Fruit fly (Drosophila melanogaster) whole organism, embryonic: Measurements from ENCODE around the gene CG1575.
A peak's percentile ranks its signal among the peaks of the same experiment; 100 is the strongest.

Experiments used
- ATbp ChIP-seq: fragments of 200-800 bp; sonication (Bioruptor generic); optimal IDR thresholded peaks from 2 replicates; lab custom pipeline; 2017; ENCODE audit warnings: missing biosample characterization, mild to moderate bottlenecking, missing genetic modification characterization, missing genetic modification reagents
- Adf1 ChIP-seq: fragments of 200-800 bp; sonication (Bioruptor generic); IDR thresholded peaks from 2 replicates; pipeline ENCODE4 v1.3.6; 2022; ENCODE audit warnings: missing biosample characterization, missing genetic modification characterization
- CG10147 ChIP-seq: fragments of 200-800 bp; sonication (Bioruptor generic); optimal IDR thresholded peaks from 2 replicates; lab custom pipeline; 2019; ENCODE audit warnings: missing biosample characterization, mild to moderate bottlenecking, missing genetic modification characterization, moderate library complexity
- CG10267 ChIP-seq: fragments of 200-800 bp; sonication (Bioruptor generic); optimal IDR thresholded peaks from 2 replicates; lab custom pipeline; 2018; ENCODE audit warnings: missing biosample characterization, mild to moderate bottlenecking, missing genetic modification characterization, moderate library complexity
- CG10543 ChIP-seq: fragments of 200-800 bp; sonication (Bioruptor generic); optimal IDR thresholded peaks from 3 replicates; lab custom pipeline; 2017; ENCODE audit warnings: missing biosample characterization, mild to moderate bottlenecking, missing genetic modification characterization, moderate library complexity
- CG11398 ChIP-seq: fragments of 200-800 bp; sonication (Bioruptor generic); optimal IDR thresholded peaks from 2 replicates; lab custom pipeline; 2016; ENCODE audit warnings: missing biosample characterization, missing genetic modification characterization
- CG12219 ChIP-seq: fragments of 200-800 bp; sonication (Bioruptor generic); optimal IDR thresholded peaks from 3 replicates; lab custom pipeline; 2018; ENCODE audit warnings: missing biosample characterization, mild to moderate bottlenecking, missing genetic modification characterization
- CG12299 ChIP-seq: fragments of 200-800 bp; sonication (Bioruptor generic); optimal IDR thresholded peaks from 2 replicates; lab custom pipeline; 2018; ENCODE audit warnings: missing biosample characterization, mild to moderate bottlenecking, missing genetic modification characterization
- CG12391 ChIP-seq: fragments of 200-800 bp; sonication (Bioruptor generic); optimal IDR thresholded peaks from 3 replicates; lab custom pipeline; 2018; ENCODE audit warnings: missing biosample characterization, mild to moderate bottlenecking, missing genetic modification characterization, moderate library complexity
- CG13296 ChIP-seq: fragments of 200-800 bp; sonication (Bioruptor generic); optimal IDR thresholded peaks from 3 replicates; lab custom pipeline; 2018; ENCODE audit warnings: missing biosample characterization, mild to moderate bottlenecking, missing genetic modification characterization
- CG14667 ChIP-seq: fragments of 200-800 bp; sonication (Bioruptor generic); IDR thresholded peaks from 2 replicates; pipeline ENCODE4 v1.3.6; 2022; ENCODE audit warnings: missing biosample characterization, missing genetic modification characterization
- CG14710 ChIP-seq: fragments of 200-800 bp; sonication (Bioruptor generic); optimal IDR thresholded peaks from 3 replicates; lab custom pipeline; 2019; ENCODE audit warnings: missing biosample characterization, mild to moderate bottlenecking, missing genetic modification characterization, moderate library complexity
- CG16815 ChIP-seq: fragments of 200-800 bp; sonication (Bioruptor generic); optimal IDR thresholded peaks from 3 replicates; lab custom pipeline; 2017; ENCODE audit warnings: missing biosample characterization, mild to moderate bottlenecking, missing genetic modification characterization
- CG30403 ChIP-seq: fragments of 200-800 bp; sonication (Bioruptor generic); optimal IDR thresholded peaks from 3 replicates; lab custom pipeline; 2016; ENCODE audit warnings: missing biosample characterization, missing genetic modification characterization
- CG31365 ChIP-seq: fragments of 200-800 bp; sonication (Bioruptor generic); optimal IDR thresholded peaks from 2 replicates; lab custom pipeline; 2018; ENCODE audit warnings: missing biosample characterization, mild to moderate bottlenecking, missing genetic modification characterization
- CG31441 ChIP-seq: fragments of 200-800 bp; sonication (Bioruptor generic); IDR thresholded peaks from 2 replicates; pipeline ENCODE4 v1.3.6; 2022; ENCODE audit warnings: missing biosample characterization, missing genetic modification characterization
- CG33213 ChIP-seq: fragments of 200-800 bp; sonication (Bioruptor generic); optimal IDR thresholded peaks from 3 replicates; lab custom pipeline; 2016; ENCODE audit warnings: missing biosample characterization, missing genetic modification characterization
- CG34376 ChIP-seq: fragments of 200-800 bp; sonication (Bioruptor generic); optimal IDR thresholded peaks from 2 replicates; lab custom pipeline; 2018; ENCODE audit warnings: missing biosample characterization, mild to moderate bottlenecking, missing genetic modification characterization
- CG7928 ChIP-seq: fragments of 200-800 bp; sonication (Bioruptor generic); optimal IDR thresholded peaks from 2 replicates; lab custom pipeline; 2017; ENCODE audit warnings: missing biosample characterization, mild to moderate bottlenecking, missing genetic modification characterization
- CG9876 ChIP-seq: fragments of 200-800 bp; sonication (Bioruptor generic); optimal IDR thresholded peaks from 2 replicates; lab custom pipeline; 2016; ENCODE audit warnings: missing biosample characterization, missing genetic modification characterization
- CTCF ChIP-seq: fragments of 200-800 bp; sonication (Bioruptor generic); optimal IDR thresholded peaks from 2 replicates; lab custom pipeline; 2017; ENCODE audit warnings: missing biosample characterization, mild to moderate bottlenecking, missing genetic modification characterization, moderate library complexity
- Dfd ChIP-seq, 2 experiments: fragments of >200 bp; optimal IDR thresholded peaks; 2 replicates each; lab custom pipeline; 2017; ENCODE audit warnings: missing biosample characterization in 2 of 2, missing genetic modification characterization in 2 of 2
- Dp ChIP-seq: fragments of 200-800 bp; sonication (Bioruptor generic); optimal IDR thresholded peaks from 2 replicates; lab custom pipeline; 2018; ENCODE audit warnings: missing biosample characterization, mild to moderate bottlenecking, missing genetic modification characterization, moderate library complexity
- Elba2 ChIP-seq: fragments of 200-800 bp; sonication (Bioruptor generic); optimal IDR thresholded peaks from 3 replicates; lab custom pipeline; 2016; ENCODE audit warnings: missing biosample characterization, missing genetic modification characterization
- HHEX ChIP-seq: fragments of 200-800 bp; sonication (Bioruptor generic); optimal IDR thresholded peaks from 3 replicates; lab custom pipeline; 2017; ENCODE audit warnings: missing biosample characterization, mild to moderate bottlenecking, missing genetic modification characterization, missing genetic modification reagents
- Hand ChIP-seq: fragments of 200-800 bp; sonication (Bioruptor generic); optimal IDR thresholded peaks from 2 replicates; lab custom pipeline; 2017; ENCODE audit warnings: mild to moderate bottlenecking, missing biosample characterization, missing genetic modification reagents, missing genetic modification characterization
- HmgZ ChIP-seq: fragments of 200-800 bp; sonication (Bioruptor generic); optimal IDR thresholded peaks from 2 replicates; lab custom pipeline; 2018; ENCODE audit warnings: missing biosample characterization, mild to moderate bottlenecking, missing genetic modification characterization
- Hsf ChIP-seq: fragments of 200-800 bp; sonication (Bioruptor generic); optimal IDR thresholded peaks from 3 replicates; lab custom pipeline; 2016; ENCODE audit warnings: missing biosample characterization, missing genetic modification characterization
- Oaz ChIP-seq: fragments of 200-800 bp; sonication (Bioruptor generic); IDR thresholded peaks from 2 replicates; pipeline ENCODE4 v1.3.6; 2022; ENCODE audit warnings: missing biosample characterization, missing genetic modification characterization
- Rfx ChIP-seq: fragments of 200-800 bp; sonication (Bioruptor generic); IDR thresholded peaks from 2 replicates; pipeline ENCODE4 v1.3.6; 2022; ENCODE audit warnings: missing biosample characterization, missing genetic modification characterization
- YL-1 ChIP-seq: fragments of 200-800 bp; sonication (Bioruptor generic); optimal IDR thresholded peaks from 3 replicates; lab custom pipeline; 2017; ENCODE audit warnings: missing biosample characterization, mild to moderate bottlenecking, missing genetic modification characterization
- ase ChIP-seq: fragments of 200-800 bp; sonication (Bioruptor generic); IDR thresholded peaks from 3 replicates; pipeline ENCODE4 v1.3.6; 2022; ENCODE audit warnings: missing biosample characterization, missing genetic modification characterization
- br ChIP-seq: fragments of >200 bp; optimal IDR thresholded peaks from 2 replicates; lab custom pipeline; 2017
- cad ChIP-seq: fragments of >200 bp; optimal IDR thresholded peaks from 2 replicates; lab custom pipeline; 2017; ENCODE audit warnings: missing biosample characterization, missing genetic modification characterization
- ci ChIP-seq: fragments of 200-800 bp; sonication (Bioruptor generic); IDR thresholded peaks from 3 replicates; pipeline ENCODE4 v1.3.6; 2022; ENCODE audit warnings: missing biosample characterization, missing genetic modification characterization
- da ChIP-seq: fragments of 200-800 bp; sonication (Bioruptor generic); optimal IDR thresholded peaks from 2 replicates; lab custom pipeline; 2016; ENCODE audit warnings: missing biosample characterization, missing genetic modification characterization
- dm ChIP-seq: fragments of 200-800 bp; sonication (Bioruptor generic); optimal IDR thresholded peaks from 3 replicates; lab custom pipeline; 2016; ENCODE audit warnings: missing biosample characterization, missing genetic modification characterization
- dmrt11E ChIP-seq: fragments of 200-800 bp; sonication (Bioruptor generic); optimal IDR thresholded peaks from 3 replicates; lab custom pipeline; 2018; ENCODE audit warnings: missing biosample characterization, mild to moderate bottlenecking, missing genetic modification characterization, moderate library complexity
- fu2 ChIP-seq: fragments of 200-800 bp; sonication (Bioruptor generic); optimal IDR thresholded peaks from 2 replicates; lab custom pipeline; 2016; ENCODE audit warnings: missing biosample characterization, missing genetic modification characterization
- hkb ChIP-seq, 2 experiments: fragments of 200-800 bp in 1 of 2; fragments of >200 bp in 1 of 2; sonication (Bioruptor generic) in 1 of 2; IDR thresholded peaks in 1 of 2; optimal IDR thresholded peaks in 1 of 2; 2 replicates each; pipeline versions ENCODE4 v1.3.6 to Lab custom; 2017 to 2022; ENCODE audit warnings: missing biosample characterization in 1 of 2, missing genetic modification characterization in 1 of 2
- ind ChIP-seq: fragments of 200-800 bp; sonication (Bioruptor generic); optimal IDR thresholded peaks from 3 replicates; lab custom pipeline; 2016; ENCODE audit warnings: missing biosample characterization, missing genetic modification characterization
- jigr1 ChIP-seq: fragments of 200-800 bp; sonication (Bioruptor generic); IDR thresholded peaks from 3 replicates; pipeline ENCODE4 v1.3.6; 2022; ENCODE audit warnings: missing biosample characterization, missing genetic modification characterization
- lab ChIP-seq: fragments of 200-800 bp; sonication (Bioruptor generic); optimal IDR thresholded peaks from 3 replicates; lab custom pipeline; 2017; ENCODE audit warnings: missing biosample characterization, missing genetic modification characterization, mild to moderate bottlenecking, moderate library complexity, missing genetic modification reagents
- lmd ChIP-seq: fragments of 200-800 bp; sonication (Bioruptor generic); IDR thresholded peaks from 2 replicates; pipeline ENCODE4 v1.3.6; 2022; ENCODE audit warnings: missing biosample characterization, missing genetic modification characterization
- nau ChIP-seq: fragments of 200-800 bp; sonication (Bioruptor generic); optimal IDR thresholded peaks from 3 replicates; lab custom pipeline; 2017; ENCODE audit warnings: missing biosample characterization, mild to moderate bottlenecking, missing genetic modification characterization, missing genetic modification reagents
- p53 ChIP-seq: fragments of 200-800 bp; sonication (Bioruptor generic); optimal IDR thresholded peaks from 2 replicates; lab custom pipeline; 2016; ENCODE audit warnings: missing biosample characterization, missing genetic modification characterization
- pum ChIP-seq: fragments of 200-800 bp; sonication (Bioruptor generic); optimal IDR thresholded peaks from 2 replicates; lab custom pipeline; 2016; ENCODE audit warnings: missing biosample characterization, missing genetic modification characterization
- pzg ChIP-seq: fragments of 200-800 bp; sonication (Bioruptor generic); optimal IDR thresholded peaks from 3 replicates; lab custom pipeline; 2018; ENCODE audit warnings: missing biosample characterization, mild to moderate bottlenecking, missing genetic modification characterization, moderate library complexity
- sd ChIP-seq: fragments of 200-800 bp; sonication (Bioruptor generic); optimal IDR thresholded peaks from 3 replicates; lab custom pipeline; 2018; ENCODE audit warnings: missing biosample characterization, mild to moderate bottlenecking, missing genetic modification characterization, moderate library complexity
- sens-2 ChIP-seq: fragments of 200-800 bp; sonication (Bioruptor generic); IDR thresholded peaks from 2 replicates; pipeline ENCODE4 v1.3.6; 2022; ENCODE audit warnings: missing biosample characterization, missing genetic modification characterization
- tll ChIP-seq, 2 experiments: fragments of 200-800 bp in 1 of 2; fragments of >200 bp in 1 of 2; sonication (Bioruptor generic) in 1 of 2; optimal IDR thresholded peaks; 2 replicates each; lab custom pipeline; 2017 to 2019; ENCODE audit warnings: missing biosample characterization in 2 of 2, missing genetic modification characterization in 2 of 2, mild to moderate bottlenecking in 1 of 2, moderate library complexity in 1 of 2

Gene CG1575

dm6 chrX:8157294-8157693, 40.5 kb downstream of the CG1575 start, which contains the start of the genes Traf6 and GIIIspla2 (continued):
- TF ChIP-seq ci (GFP tag; lab: Robert Waterston, UW) (peak; percentile 81), Hsf (GFP tag; lab: Kevin White, UChicago) (peak; percentile 70), Elba2 (GFP tag; lab: Kevin White, UChicago) (peak; percentile 68), pum (GFP tag; lab: Kevin White, UChicago) (peak; percentile 64), CG12391 (peak; percentile 83), CG12299 (tag; lab: Kevin White, UChicago) (peak; percentile 64), YL-1 (peak; percentile 19), HmgZ (tag; lab: Kevin White, UChicago) (peak; percentile 81), CG14710 (tag; lab: Kevin White, UChicago) (peak; percentile 84), lmd (GFP tag; lab: Robert Waterston, UW) (peak; percentile 82), Dp (GFP tag; lab: Kevin White, UChicago) (peak; percentile 54), pzg (GFP tag; lab: Kevin White, UChicago) (peak; percentile 67), CG33213 (GFP tag; lab: Kevin White, UChicago) (peak; percentile 68), CG11398 (GFP tag; lab: Kevin White, UChicago) (peak; percentile 47), CTCF (GFP tag; lab: Kevin White, UChicago) (peak; percentile 20), tll (GFP tag; optimal IDR thresholded peaks at IDR 0.05; lab: Kevin White, UChicago) (no peak), Rfx (GFP tag; lab: Robert Waterston, UW) (peak; percentile 87), CG14667 (peak; percentile 66), lab (GFP tag; lab: Kevin White, UChicago) (no peak), ATbp (peak; percentile 17), dmrt11E (tag; lab: Kevin White, UChicago) (peak; percentile 69), sd (tag; lab: Kevin White, UChicago) (no peak), CG10543 (GFP tag; lab: Kevin White, UChicago) (peak; percentile 78), cad (GFP tag; lab: Kevin White, UChicago) (no peak), p53 (GFP tag; lab: Kevin White, UChicago) (peak; percentile 40), HHEX (GFP tag; lab: Kevin White, UChicago) (peak; percentile 60), Dfd (GFP tag; optimal IDR thresholded peaks at IDR 0.05; lab: Kevin White, UChicago) (no peak), Oaz (no peak), jigr1 (GFP tag; lab: Robert Waterston, UW) (no peak), da (GFP tag; lab: Kevin White, UChicago) (peak; percentile 34), sens-2 (GFP tag; lab: Robert Waterston, UW) (no peak), CG30403 (GFP tag; lab: Kevin White, UChicago) (peak; percentile 79), ind (GFP tag; lab: Kevin White, UChicago) (peak; percentile 68), br (lab: Kevin White, UChicago) (no peak), CG9876 (GFP tag; lab: Kevin White, UChicago) (peak; percentile 13), CG13296 (GFP tag; lab: Kevin White, UChicago) (peak; percentile 67), dm (peak; percentile 77), CG10267 (tag; lab: Kevin White, UChicago) (peak; percentile 95), CG7928 (peak; percentile 28), hkb (optimal IDR thresholded peaks at IDR 0.05; lab: Kevin White, UChicago) (no peak), hkb (GFP tag; IDR thresholded peaks at IDR 0.05; lab: Robert Waterston, UW) (peak; percentile 71), ase (GFP tag; lab: Robert Waterston, UW) (peak; percentile 55; the same call in 1 of the 3 replicates), fu2 (GFP tag; lab: Kevin White, UChicago) (peak; percentile 78), CG31441 (GFP tag; lab: Robert Waterston, UW) (no peak; the same call in 1 of the 2 replicates), CG12219 (peak; percentile 57), CG31365 (tag; lab: Kevin White, UChicago) (no peak), CG16815 (GFP tag; lab: Kevin White, UChicago) (peak; percentile 66), CG34376 (GFP tag; lab: Kevin White, UChicago) (peak; percentile 42), nau (GFP tag; lab: Kevin White, UChicago) (no peak), Hand (peak; percentile 33), CG10147 (peak; percentile 66), Adf1 (GFP tag; lab: Robert Waterston, UW) (peak; percentile 48; the same call in 1 of the 2 replicates)
